Fruit fly (Drosophila melanogaster) whole organism, embryonic: ENCODE measurements around the gene CG34269.

Experiments
- Ada2b ChIP-seq: fragments of 200-800 bp; sonication (Bioruptor generic); IDR thresholded peaks from 2 replicates; pipeline ENCODE4 v1.3.6; 2022; ENCODE audit warnings: missing biosample characterization, missing genetic modification characterization
- Asciz ChIP-seq: fragments of 200-800 bp; sonication (Bioruptor generic); optimal IDR thresholded peaks from 2 replicates; lab custom pipeline; 2017; ENCODE audit warnings: missing biosample characterization, mild to moderate bottlenecking, missing genetic modification characterization, missing genetic modification reagents
- BtbVII ChIP-seq: fragments of 200-800 bp; sonication (Bioruptor generic); optimal IDR thresholded peaks from 3 replicates; lab custom pipeline; 2017; ENCODE audit warnings: missing biosample characterization, mild to moderate bottlenecking, missing genetic modification characterization
- CG11247 ChIP-seq: fragments of 200-800 bp; sonication (Bioruptor generic); IDR thresholded peaks from 2 replicates; pipeline ENCODE4 v1.3.6; 2022; ENCODE audit warnings: missing biosample characterization, missing genetic modification characterization
- CG11695 ChIP-seq: fragments of 200-800 bp; sonication (Bioruptor generic); IDR thresholded peaks from 3 replicates; pipeline ENCODE4 v1.3.6; 2022; ENCODE audit warnings: missing biosample characterization, missing genetic modification characterization
- CG12219 ChIP-seq: fragments of 200-800 bp; sonication (Bioruptor generic); optimal IDR thresholded peaks from 3 replicates; lab custom pipeline; 2018; ENCODE audit warnings: missing biosample characterization, mild to moderate bottlenecking, missing genetic modification characterization
- CG13894 ChIP-seq: fragments of 200-800 bp; sonication (Bioruptor generic); optimal IDR thresholded peaks from 3 replicates; lab custom pipeline; 2018; ENCODE audit warnings: missing biosample characterization, mild to moderate bottlenecking, missing genetic modification characterization, moderate library complexity
- CG17328 ChIP-seq: fragments of 200-800 bp; sonication (Bioruptor generic); IDR thresholded peaks from 2 replicates; pipeline ENCODE4 v1.3.6; 2022; ENCODE audit warnings: missing biosample characterization, missing genetic modification characterization
- CG17802 ChIP-seq: fragments of 200-800 bp; sonication (Bioruptor generic); optimal IDR thresholded peaks from 2 replicates; lab custom pipeline; 2018; ENCODE audit warnings: missing biosample characterization, mild to moderate bottlenecking, missing genetic modification characterization, moderate library complexity
- CG18011 ChIP-seq: fragments of 200-800 bp; sonication (Bioruptor generic); optimal IDR thresholded peaks from 2 replicates; lab custom pipeline; 2017; ENCODE audit warnings: missing biosample characterization, missing genetic modification characterization, mild to moderate bottlenecking, moderate library complexity, missing genotype
- CG18599 ChIP-seq: fragments of 200-800 bp; sonication (Bioruptor generic); optimal IDR thresholded peaks from 3 replicates; lab custom pipeline; 2017; ENCODE audit warnings: missing biosample characterization, missing genetic modification characterization, mild to moderate bottlenecking, moderate library complexity, missing genetic modification reagents
- CG18764 ChIP-seq: fragments of 200-800 bp; sonication (Bioruptor generic); optimal IDR thresholded peaks from 3 replicates; lab custom pipeline; 2016; ENCODE audit warnings: missing biosample characterization, missing genetic modification characterization
- CG2120 ChIP-seq: fragments of 200-800 bp; sonication (Bioruptor generic); optimal IDR thresholded peaks from 3 replicates; lab custom pipeline; 2016; ENCODE audit warnings: missing biosample characterization, missing genetic modification characterization
- CG31224 ChIP-seq: fragments of 200-800 bp; sonication (Bioruptor generic); IDR thresholded peaks from 2 replicates; pipeline ENCODE4 v1.3.6; 2022; ENCODE audit warnings: missing biosample characterization, missing genetic modification characterization
- CG33213 ChIP-seq: fragments of 200-800 bp; sonication (Bioruptor generic); optimal IDR thresholded peaks from 3 replicates; lab custom pipeline; 2016; ENCODE audit warnings: missing biosample characterization, missing genetic modification characterization
- CG3995 ChIP-seq: fragments of 200-800 bp; sonication (Bioruptor generic); optimal IDR thresholded peaks from 3 replicates; lab custom pipeline; 2016; ENCODE audit warnings: missing biosample characterization, missing genetic modification characterization
- CG4424 ChIP-seq: fragments of 200-800 bp; sonication (Bioruptor generic); optimal IDR thresholded peaks from 3 replicates; lab custom pipeline; 2016; ENCODE audit warnings: missing biosample characterization, missing genetic modification characterization
- CG4730 ChIP-seq: fragments of 200-800 bp; sonication (Bioruptor generic); IDR thresholded peaks from 2 replicates; pipeline ENCODE4 v1.3.6; 2022; ENCODE audit warnings: missing biosample characterization, missing genetic modification characterization
- CG4820 ChIP-seq: fragments of 200-800 bp; sonication (Bioruptor generic); optimal IDR thresholded peaks from 3 replicates; lab custom pipeline; 2016; ENCODE audit warnings: missing biosample characterization, missing genetic modification characterization
- CG4854 ChIP-seq: fragments of 200-800 bp; sonication (Bioruptor generic); optimal IDR thresholded peaks from 2 replicates; lab custom pipeline; 2016; ENCODE audit warnings: missing biosample characterization, missing genetic modification characterization, inconsistent platforms
- CG6272 ChIP-seq: fragments of 200-800 bp; sonication (Bioruptor generic); IDR thresholded peaks from 2 replicates; pipeline ENCODE4 v1.3.6; 2022; ENCODE audit warnings: missing biosample characterization, missing genetic modification characterization
- CG6813 ChIP-seq: fragments of 200-800 bp; sonication (Bioruptor generic); optimal IDR thresholded peaks from 2 replicates; lab custom pipeline; 2017; ENCODE audit warnings: missing biosample characterization, missing genetic modification characterization, mild to moderate bottlenecking, moderate library complexity, missing genetic modification reagents
- CG7745 ChIP-seq: fragments of 200-800 bp; sonication (Bioruptor generic); optimal IDR thresholded peaks from 2 replicates; lab custom pipeline; 2018; ENCODE audit warnings: missing biosample characterization, mild to moderate bottlenecking, missing genetic modification characterization, moderate library complexity
- CG8478 ChIP-seq: fragments of >200 bp; optimal IDR thresholded peaks from 2 replicates; lab custom pipeline; 2018
- CG8765 ChIP-seq: fragments of 200-800 bp; sonication (Bioruptor generic); IDR thresholded peaks from 2 replicates; pipeline ENCODE4 v1.3.6; 2022; ENCODE audit warnings: missing biosample characterization, missing genetic modification characterization
- Doc3 ChIP-seq: fragments of 200-800 bp; sonication (Bioruptor generic); IDR thresholded peaks from 3 replicates; pipeline ENCODE4 v1.3.6; 2022; ENCODE audit warnings: missing biosample characterization, missing genetic modification characterization; ENCODE audit not compliant: partially characterized antibody
- Drgx ChIP-seq: fragments of 200-800 bp; sonication (Bioruptor generic); IDR thresholded peaks from 2 replicates; pipeline ENCODE4 v1.3.6; 2022; ENCODE audit warnings: missing biosample characterization, missing genetic modification characterization
- Hey ChIP-seq: fragments of 200-800 bp; sonication (Bioruptor generic); optimal IDR thresholded peaks from 3 replicates; lab custom pipeline; 2018; ENCODE audit warnings: missing biosample characterization, mild to moderate bottlenecking, missing genetic modification characterization
- Hmr ChIP-seq: fragments of 200-800 bp; sonication (Bioruptor generic); optimal IDR thresholded peaks from 3 replicates; lab custom pipeline; 2017; ENCODE audit warnings: mild to moderate bottlenecking, missing biosample characterization, missing genetic modification reagents, missing genetic modification characterization
- Rx ChIP-seq: fragments of 200-800 bp; sonication (Bioruptor generic); IDR thresholded peaks from 2 replicates; pipeline ENCODE4 v1.3.6; 2022; ENCODE audit warnings: missing biosample characterization, missing genetic modification characterization
- Ssrp ChIP-seq: fragments of 200-800 bp; sonication (Bioruptor generic); optimal IDR thresholded peaks from 2 replicates; lab custom pipeline; 2018; ENCODE audit warnings: missing biosample characterization, mild to moderate bottlenecking, missing genetic modification characterization, moderate library complexity
- YL-1 ChIP-seq: fragments of 200-800 bp; sonication (Bioruptor generic); optimal IDR thresholded peaks from 3 replicates; lab custom pipeline; 2017; ENCODE audit warnings: missing biosample characterization, mild to moderate bottlenecking, missing genetic modification characterization
- az2 ChIP-seq: fragments of 200-800 bp; sonication (Bioruptor generic); optimal IDR thresholded peaks from 3 replicates; lab custom pipeline; 2016; ENCODE audit warnings: missing biosample characterization, missing genetic modification characterization
- crol ChIP-seq: fragments of 200-800 bp; sonication (Bioruptor generic); IDR thresholded peaks from 2 replicates; pipeline ENCODE4 v1.3.6; 2022; ENCODE audit warnings: missing biosample characterization, missing genetic modification characterization
- dm ChIP-seq: fragments of 200-800 bp; sonication (Bioruptor generic); optimal IDR thresholded peaks from 3 replicates; lab custom pipeline; 2016; ENCODE audit warnings: missing biosample characterization, missing genetic modification characterization
- dmrt11E ChIP-seq: fragments of 200-800 bp; sonication (Bioruptor generic); optimal IDR thresholded peaks from 3 replicates; lab custom pipeline; 2018; ENCODE audit warnings: missing biosample characterization, mild to moderate bottlenecking, missing genetic modification characterization, moderate library complexity
- dmrt99B ChIP-seq: fragments of 200-800 bp; sonication (Bioruptor generic); optimal IDR thresholded peaks from 2 replicates; lab custom pipeline; 2018; ENCODE audit warnings: missing biosample characterization, mild to moderate bottlenecking, missing genetic modification characterization, moderate library complexity
- gcm2 ChIP-seq: fragments of 200-800 bp; sonication (Bioruptor generic); optimal IDR thresholded peaks from 2 replicates; lab custom pipeline; 2016; ENCODE audit warnings: missing biosample characterization, missing genetic modification characterization
- gsb ChIP-seq: fragments of 200-800 bp; sonication (Bioruptor generic); IDR thresholded peaks from 2 replicates; pipeline ENCODE4 v1.3.6; 2022; ENCODE audit warnings: missing biosample characterization, missing genetic modification characterization
- kah ChIP-seq: fragments of 200-800 bp; sonication (Bioruptor generic); optimal IDR thresholded peaks from 2 replicates; lab custom pipeline; 2018; ENCODE audit warnings: missing biosample characterization, mild to moderate bottlenecking, missing genetic modification characterization
- lab ChIP-seq: fragments of 200-800 bp; sonication (Bioruptor generic); optimal IDR thresholded peaks from 3 replicates; lab custom pipeline; 2017; ENCODE audit warnings: missing biosample characterization, missing genetic modification characterization, mild to moderate bottlenecking, moderate library complexity, missing genetic modification reagents
- nom ChIP-seq: fragments of 200-800 bp; sonication (Bioruptor generic); optimal IDR thresholded peaks from 2 replicates; lab custom pipeline; 2017; ENCODE audit warnings: missing biosample characterization, missing genetic modification characterization, mild to moderate bottlenecking, moderate library complexity, missing genetic modification reagents
- onecut ChIP-seq: fragments of 200-800 bp; sonication (Bioruptor generic); IDR thresholded peaks from 2 replicates; pipeline ENCODE4 v1.3.6; 2022; ENCODE audit warnings: missing biosample characterization, missing genetic modification characterization
- org-1 ChIP-seq: fragments of 200-800 bp; sonication (Bioruptor generic); optimal IDR thresholded peaks from 2 replicates; lab custom pipeline; 2017; ENCODE audit warnings: missing biosample characterization, missing genetic modification characterization
- pzg ChIP-seq: fragments of 200-800 bp; sonication (Bioruptor generic); optimal IDR thresholded peaks from 3 replicates; lab custom pipeline; 2018; ENCODE audit warnings: missing biosample characterization, mild to moderate bottlenecking, missing genetic modification characterization, moderate library complexity
- run ChIP-seq: fragments of 200-800 bp; sonication (Bioruptor generic); optimal IDR thresholded peaks from 3 replicates; lab custom pipeline; 2018; ENCODE audit warnings: missing biosample characterization, mild to moderate bottlenecking, missing genetic modification characterization
- scrt ChIP-seq: fragments of 200-800 bp; sonication (Bioruptor generic); optimal IDR thresholded peaks from 2 replicates; lab custom pipeline; 2018; ENCODE audit warnings: missing biosample characterization, mild to moderate bottlenecking, missing genetic modification characterization, moderate library complexity
- twi ChIP-seq: fragments of 200-800 bp; optimal IDR thresholded peaks from 2 replicates; lab custom pipeline; 2019; ENCODE audit warnings: missing biosample characterization, mild to moderate bottlenecking, missing genetic modification characterization, moderate library complexity
- yki ChIP-seq: fragments of >200 bp; optimal IDR thresholded peaks from 3 replicates; lab custom pipeline; 2018
- zfh2 ChIP-seq: fragments of 200-800 bp; sonication (Bioruptor generic); optimal IDR thresholded peaks from 2 replicates; lab custom pipeline; 2016; ENCODE audit warnings: missing biosample characterization, missing genetic modification characterization

Gene CG34269

dm6 chr3L:505782-506408 lies 22.2 kb upstream of the CG34269 start (continued):
- TF ChIP-seq Hey (tag; lab: Kevin White, UChicago) (no peak), CG4730 (peak; percentile 68), CG7745 (tag; lab: Kevin White, UChicago) (no peak), CG3995 (GFP tag; lab: Kevin White, UChicago) (peak; percentile 11), CG4854 (GFP tag; lab: Kevin White, UChicago) (peak; percentile 91), CG18764 (GFP tag; lab: Kevin White, UChicago) (peak; percentile 76), dm (GFP tag; lab: Kevin White, UChicago) (peak; percentile 65), CG17802 (tag; lab: Kevin White, UChicago) (peak; percentile 49), org-1 (GFP tag; lab: Kevin White, UChicago) (no peak), twi (tag; lab: Kevin White, UChicago) (peak; percentile 22), run (tag; lab: Kevin White, UChicago) (no peak), Asciz (GFP tag; lab: Kevin White, UChicago) (peak; percentile 8), yki (lab: Kevin White, UChicago) (no peak), CG18011 (GFP tag; lab: Kevin White, UChicago) (peak; percentile 7), CG33213 (peak; percentile 82), CG12219 (GFP tag; lab: Kevin White, UChicago) (peak; percentile 43), Drgx (peak; percentile 7; the same call in 1 of the 2 replicates), Ada2b (peak; percentile 49; the same call in 1 of the 2 replicates), Ssrp (tag; lab: Kevin White, UChicago) (peak; percentile 56), CG4820 (peak; percentile 72), gsb (peak; percentile 64), dmrt11E (peak; percentile 63), zfh2 (GFP tag; lab: Kevin White, UChicago) (peak; percentile 56), nom (GFP tag; lab: Kevin White, UChicago) (peak; percentile 69), Rx (GFP tag; lab: Robert Waterston, UW) (peak; percentile 78), az2 (GFP tag; lab: Kevin White, UChicago) (peak; percentile 80), Doc3 (GFP tag; lab: Robert Waterston, UW) (no peak), CG8478 (lab: Kevin White, UChicago) (peak; percentile 94), CG6813 (GFP tag; lab: Kevin White, UChicago) (no peak), kah (GFP tag; lab: Kevin White, UChicago) (peak; percentile 25), CG11247 (GFP tag; lab: Robert Waterston, UW) (peak; percentile 78), CG31224 (GFP tag; lab: Robert Waterston, UW) (no peak; the same call in 1 of the 2 replicates), CG8765 (GFP tag; lab: Robert Waterston, UW) (no peak; the same call in 1 of the 2 replicates), CG13894 (tag; lab: Kevin White, UChicago) (no peak), lab (GFP tag; lab: Kevin White, UChicago) (peak; percentile 74), scrt (peak; percentile 7), CG6272 (peak; percentile 48), crol (GFP tag; lab: Robert Waterston, UW) (no peak), CG17328 (GFP tag; lab: Robert Waterston, UW) (peak; percentile 72), CG11695 (GFP tag; lab: Robert Waterston, UW) (0 out of 3 replicates have a peak, but pooled peaks have one; percentile 22), CG4424 (GFP tag; lab: Kevin White, UChicago) (peak; percentile 62), gcm2 (GFP tag; lab: Kevin White, UChicago) (peak; percentile 59), YL-1 (no peak), Hmr (GFP tag; lab: Kevin White, UChicago) (peak; percentile 74), BtbVII (no peak), pzg (GFP tag; lab: Kevin White, UChicago) (peak; percentile 10), CG18599 (GFP tag; lab: Kevin White, UChicago) (peak; percentile 25), CG2120 (peak; percentile 76), dmrt99B (tag; lab: Kevin White, UChicago) (peak; percentile 62), onecut (GFP tag; lab: Robert Waterston, UW) (peak; percentile 84)
